Fruit fly (Drosophila melanogaster) S2 (cell line): ENCODE results near the gene Dop1R2.

Experiments
- CG8478 ChIP-seq: fragments of >200 bp; optimal IDR thresholded peaks from 2 replicates; lab custom pipeline; 2018
- CTCF ChIP-seq, 2 experiments: fragments of >200 bp; optimal IDR thresholded peaks; 2 replicates each; lab custom pipeline; 2018

- TF ChIP-seq CG8478 (lab: Kevin White, UChicago) (no peak), CTCF (optimal IDR thresholded peaks at IDR 0.05; lab: Kevin White, UChicago) (no peak)
These were observed 31.3 kb upstream of the Dop1R2 start for dm6 chr3R:29690960-29691527.
